Fruit fly (Drosophila melanogaster) whole organism, embryonic: ENCODE measurements around the gene CG42535.

Experiments
- Asciz ChIP-seq: fragments of 200-800 bp; sonication (Bioruptor generic); optimal IDR thresholded peaks from 2 replicates; lab custom pipeline; 2017; ENCODE audit warnings: missing biosample characterization, mild to moderate bottlenecking, missing genetic modification characterization, missing genetic modification reagents
- B-H2 ChIP-seq: fragments of 200-800 bp; sonication (Bioruptor generic); optimal IDR thresholded peaks from 2 replicates; lab custom pipeline; 2018; ENCODE audit warnings: missing biosample characterization, mild to moderate bottlenecking, missing genetic modification characterization
- Bdp1 ChIP-seq: fragments of 200-800 bp; sonication (Bioruptor generic); optimal IDR thresholded peaks from 3 replicates; lab custom pipeline; 2016; ENCODE audit warnings: missing biosample characterization, missing genetic modification characterization
- CG10267 ChIP-seq: fragments of 200-800 bp; sonication (Bioruptor generic); optimal IDR thresholded peaks from 2 replicates; lab custom pipeline; 2018; ENCODE audit warnings: missing biosample characterization, mild to moderate bottlenecking, missing genetic modification characterization, moderate library complexity
- CG10431 ChIP-seq: fragments of 200-800 bp; sonication (Bioruptor generic); optimal IDR thresholded peaks from 3 replicates; lab custom pipeline; 2018; ENCODE audit warnings: missing biosample characterization, mild to moderate bottlenecking, missing genetic modification characterization
- CG11504 ChIP-seq: fragments of 200-800 bp; sonication (Bioruptor generic); optimal IDR thresholded peaks from 3 replicates; lab custom pipeline; 2019; ENCODE audit warnings: missing biosample characterization, mild to moderate bottlenecking, missing genetic modification characterization, moderate library complexity
- CG11723 ChIP-seq: fragments of 200-800 bp; sonication (Bioruptor generic); optimal IDR thresholded peaks from 2 replicates; lab custom pipeline; 2017; ENCODE audit warnings: missing biosample characterization, mild to moderate bottlenecking, missing genetic modification characterization
- CG12236 ChIP-seq: fragments of 200-800 bp; sonication (Bioruptor generic); optimal IDR thresholded peaks from 2 replicates; lab custom pipeline; 2016; ENCODE audit warnings: missing biosample characterization, missing genetic modification characterization
- CG14965 ChIP-seq: fragments of 200-800 bp; sonication (Bioruptor generic); optimal IDR thresholded peaks from 2 replicates; lab custom pipeline; 2016; ENCODE audit warnings: missing biosample characterization, missing genetic modification characterization, borderline replicate concordance
- CG1602 ChIP-seq: fragments of 200-800 bp; sonication (Bioruptor generic); optimal IDR thresholded peaks from 3 replicates; lab custom pipeline; 2016; ENCODE audit warnings: missing biosample characterization, missing genetic modification characterization
- CG17385 ChIP-seq: fragments of 200-800 bp; sonication (Bioruptor generic); optimal IDR thresholded peaks from 3 replicates; lab custom pipeline; 2018; ENCODE audit warnings: missing biosample characterization, mild to moderate bottlenecking, missing genetic modification characterization
- CG17568 ChIP-seq: fragments of 200-800 bp; sonication (Bioruptor generic); optimal IDR thresholded peaks from 2 replicates; lab custom pipeline; 2018; ENCODE audit warnings: missing biosample characterization, mild to moderate bottlenecking, missing genetic modification characterization, moderate library complexity
- CG2129 ChIP-seq: fragments of 200-800 bp; sonication (Bioruptor generic); IDR thresholded peaks from 2 replicates; pipeline ENCODE4 v1.3.6; 2022; ENCODE audit warnings: missing biosample characterization, missing genetic modification characterization; ENCODE audit not compliant: partially characterized antibody
- CG30020 ChIP-seq: fragments of 200-800 bp; optimal IDR thresholded peaks from 2 replicates; lab custom pipeline; 2019; ENCODE audit warnings: missing biosample characterization, mild to moderate bottlenecking, missing genetic modification characterization, moderate library complexity
- CG4282 ChIP-seq: fragments of 200-800 bp; sonication (Bioruptor generic); optimal IDR thresholded peaks from 2 replicates; lab custom pipeline; 2016; ENCODE audit warnings: missing biosample characterization, missing genetic modification characterization
- CG4424 ChIP-seq: fragments of 200-800 bp; sonication (Bioruptor generic); optimal IDR thresholded peaks from 3 replicates; lab custom pipeline; 2016; ENCODE audit warnings: missing biosample characterization, missing genetic modification characterization
- CG6654 ChIP-seq: fragments of 200-800 bp; sonication (Bioruptor generic); optimal IDR thresholded peaks from 2 replicates; lab custom pipeline; 2017; ENCODE audit warnings: missing biosample characterization, mild to moderate bottlenecking, missing genetic modification characterization
- CG7928 ChIP-seq: fragments of 200-800 bp; sonication (Bioruptor generic); optimal IDR thresholded peaks from 2 replicates; lab custom pipeline; 2017; ENCODE audit warnings: missing biosample characterization, mild to moderate bottlenecking, missing genetic modification characterization
- CG8924 ChIP-seq: fragments of 200-800 bp; optimal IDR thresholded peaks from 3 replicates; lab custom pipeline; 2019; ENCODE audit warnings: missing biosample characterization, mild to moderate bottlenecking, missing genetic modification characterization, moderate library complexity
- Dip2 ChIP-seq: fragments of 200-800 bp; sonication (Bioruptor generic); IDR thresholded peaks from 2 replicates; pipeline ENCODE4 v1.3.6; 2022; ENCODE audit warnings: missing biosample characterization, missing genetic modification characterization
- Doc3 ChIP-seq: fragments of 200-800 bp; sonication (Bioruptor generic); IDR thresholded peaks from 3 replicates; pipeline ENCODE4 v1.3.6; 2022; ENCODE audit warnings: missing biosample characterization, missing genetic modification characterization; ENCODE audit not compliant: partially characterized antibody
- Eip74EF ChIP-seq, 2 experiments: fragments of 200-800 bp in 1 of 2; fragments of >200 bp in 1 of 2; sonication (Bioruptor generic) in 1 of 2; optimal IDR thresholded peaks; 2 replicates each; lab custom pipeline; 2017 to 2019; ENCODE audit warnings: missing biosample characterization in 2 of 2, missing genetic modification characterization in 2 of 2, mild to moderate bottlenecking in 1 of 2, moderate library complexity in 1 of 2
- Fer3 ChIP-seq: fragments of 200-800 bp; sonication (Bioruptor generic); optimal IDR thresholded peaks from 2 replicates; lab custom pipeline; 2018; ENCODE audit warnings: missing biosample characterization, mild to moderate bottlenecking, missing genetic modification characterization, moderate library complexity
- Gug ChIP-seq: fragments of 200-800 bp; sonication (Bioruptor generic); IDR thresholded peaks from 4 replicates; pipeline ENCODE4 v1.3.6; 2022; ENCODE audit warnings: missing biosample characterization, missing genetic modification characterization
- Hmx ChIP-seq: fragments of 200-800 bp; sonication (Bioruptor generic); optimal IDR thresholded peaks from 2 replicates; lab custom pipeline; 2016; ENCODE audit warnings: missing biosample characterization, missing genetic modification characterization
- NK7.1 ChIP-seq: fragments of 200-800 bp; sonication (Bioruptor generic); optimal IDR thresholded peaks from 3 replicates; lab custom pipeline; 2016; ENCODE audit warnings: missing biosample characterization, missing genetic modification characterization
- Neu2 ChIP-seq: fragments of 200-800 bp; sonication (Bioruptor generic); optimal IDR thresholded peaks from 3 replicates; lab custom pipeline; 2016; ENCODE audit warnings: missing biosample characterization, missing genetic modification characterization, borderline replicate concordance
- Nf-YC ChIP-seq: fragments of 200-800 bp; optimal IDR thresholded peaks from 3 replicates; lab custom pipeline; 2019; ENCODE audit warnings: missing biosample characterization, mild to moderate bottlenecking, missing genetic modification characterization, moderate library complexity
- NfI ChIP-seq: fragments of 200-800 bp; sonication (Bioruptor generic); optimal IDR thresholded peaks from 3 replicates; lab custom pipeline; 2018; ENCODE audit warnings: missing biosample characterization, mild to moderate bottlenecking, missing genetic modification characterization, moderate library complexity
- Side ChIP-seq: fragments of 200-800 bp; sonication (Bioruptor generic); optimal IDR thresholded peaks from 2 replicates; lab custom pipeline; 2016; ENCODE audit warnings: missing biosample characterization, missing genetic modification characterization
- Sry-δ ChIP-seq: fragments of 200-800 bp; sonication (Bioruptor generic); optimal IDR thresholded peaks from 2 replicates; lab custom pipeline; 2016; ENCODE audit warnings: missing biosample characterization, missing genetic modification characterization
- Xbp1 ChIP-seq: fragments of 200-800 bp; sonication (Bioruptor generic); optimal IDR thresholded peaks from 3 replicates; lab custom pipeline; 2016; ENCODE audit warnings: missing biosample characterization, mild to moderate bottlenecking, missing genetic modification characterization
- ab ChIP-seq: fragments of 200-800 bp; sonication (Bioruptor generic); optimal IDR thresholded peaks from 2 replicates; lab custom pipeline; 2016; ENCODE audit warnings: missing biosample characterization, missing genetic modification characterization
- az2 ChIP-seq: fragments of 200-800 bp; sonication (Bioruptor generic); optimal IDR thresholded peaks from 3 replicates; lab custom pipeline; 2016; ENCODE audit warnings: missing biosample characterization, missing genetic modification characterization
- bab2 ChIP-seq: fragments of 200-800 bp; sonication (Bioruptor generic); optimal IDR thresholded peaks from 2 replicates; lab custom pipeline; 2016; ENCODE audit warnings: missing biosample characterization, missing genetic modification characterization
- cato ChIP-seq: fragments of 200-800 bp; sonication (Bioruptor generic); optimal IDR thresholded peaks from 2 replicates; lab custom pipeline; 2016; ENCODE audit warnings: missing biosample characterization, missing genetic modification characterization, borderline replicate concordance
- chif ChIP-seq, 2 experiments: fragments of 200-800 bp; sonication (Bioruptor generic); optimal IDR thresholded peaks; 3 replicates each; lab custom pipeline; 2016; ENCODE audit warnings: missing biosample characterization in 2 of 2, missing genetic modification characterization in 2 of 2
- chm ChIP-seq: fragments of 200-800 bp; sonication (Bioruptor generic); IDR thresholded peaks from 2 replicates; pipeline ENCODE4 v1.3.6; 2022; ENCODE audit warnings: missing biosample characterization, missing genetic modification characterization
- crp ChIP-seq, 2 experiments: fragments of 200-800 bp; sonication (Bioruptor generic); optimal IDR thresholded peaks; 2 replicates in 1 of 2; 3 replicates in 1 of 2; lab custom pipeline; 2017; ENCODE audit warnings: missing biosample characterization in 2 of 2, missing genetic modification characterization in 2 of 2, mild to moderate bottlenecking in 1 of 2, moderate library complexity in 1 of 2
- fu2 ChIP-seq: fragments of 200-800 bp; sonication (Bioruptor generic); optimal IDR thresholded peaks from 2 replicates; lab custom pipeline; 2016; ENCODE audit warnings: missing biosample characterization, missing genetic modification characterization
- gro ChIP-seq: fragments of 200-800 bp; sonication (Bioruptor generic); optimal IDR thresholded peaks from 2 replicates; lab custom pipeline; 2016; ENCODE audit warnings: missing biosample characterization, missing genetic modification characterization
- h ChIP-seq: fragments of >200 bp; optimal IDR thresholded peaks from 2 replicates; lab custom pipeline; 2017
- ken ChIP-seq: fragments of 200-800 bp; sonication (Bioruptor generic); IDR thresholded peaks from 3 replicates; pipeline ENCODE4 v1.3.6; 2022; ENCODE audit warnings: missing biosample characterization, missing genetic modification characterization
- nmo ChIP-seq: fragments of 200-800 bp; sonication (Bioruptor generic); optimal IDR thresholded peaks from 2 replicates; lab custom pipeline; 2018; ENCODE audit warnings: missing biosample characterization, mild to moderate bottlenecking, missing genetic modification characterization, moderate library complexity
- sd ChIP-seq: fragments of 200-800 bp; sonication (Bioruptor generic); optimal IDR thresholded peaks from 3 replicates; lab custom pipeline; 2018; ENCODE audit warnings: missing biosample characterization, mild to moderate bottlenecking, missing genetic modification characterization, moderate library complexity
- sna ChIP-seq: fragments of 200-800 bp; sonication (Bioruptor generic); IDR thresholded peaks from 2 replicates; pipeline ENCODE4 v1.3.6; 2022; ENCODE audit warnings: missing biosample characterization, missing genetic modification characterization; ENCODE audit not compliant: partially characterized antibody
- sqz ChIP-seq: fragments of 200-800 bp; sonication (Bioruptor generic); optimal IDR thresholded peaks from 3 replicates; lab custom pipeline; 2018; ENCODE audit warnings: missing biosample characterization, mild to moderate bottlenecking, missing genetic modification characterization
- tup ChIP-seq: fragments of 200-800 bp; sonication (Bioruptor generic); optimal IDR thresholded peaks from 2 replicates; lab custom pipeline; 2016; ENCODE audit warnings: missing biosample characterization, mild to moderate bottlenecking, missing genetic modification characterization, moderate library complexity
- yki ChIP-seq: fragments of >200 bp; optimal IDR thresholded peaks from 3 replicates; lab custom pipeline; 2018
- zf30C ChIP-seq: fragments of 200-800 bp; sonication (Bioruptor generic); optimal IDR thresholded peaks from 3 replicates; lab custom pipeline; 2018; ENCODE audit warnings: missing biosample characterization, mild to moderate bottlenecking, missing genetic modification characterization

The CG42535 gene

dm6 chr3L:10678545-10679067 is 47.9 kb upstream of the CG42535 start (continued):
- TF ChIP-seq Asciz (GFP tag; lab: Kevin White, UChicago) (peak; percentile 95), Xbp1 (peak; percentile 92), CG2129 (GFP tag; lab: Robert Waterston, UW) (no peak), chm (GFP tag; lab: Robert Waterston, UW) (peak; percentile 88), Hmx (GFP tag; lab: Kevin White, UChicago) (peak; percentile 83), sd (tag; lab: Kevin White, UChicago) (peak; percentile 91), CG6654 (peak; percentile 80), az2 (GFP tag; lab: Kevin White, UChicago) (peak; percentile 90), CG14965 (GFP tag; lab: Kevin White, UChicago) (peak; percentile 46), Neu2 (GFP tag; lab: Kevin White, UChicago) (peak; percentile 40), CG17385 (GFP tag; lab: Kevin White, UChicago) (peak; percentile 89), CG11504 (tag; lab: Kevin White, UChicago) (peak; percentile 96), B-H2 (GFP tag; lab: Kevin White, UChicago) (peak; percentile 84), cato (GFP tag; lab: Kevin White, UChicago) (peak; percentile 72), Eip74EF (GFP tag; optimal IDR thresholded peaks at IDR 0.05; lab: Kevin White, UChicago) (peak in 1 of 2 experiments; percentile 97), CG1602 (GFP tag; lab: Kevin White, UChicago) (peak; percentile 86), Fer3 (tag; lab: Kevin White, UChicago) (peak; percentile 90), Sry-δ (peak; percentile 46), h (lab: Kevin White, UChicago) (no peak), NK7.1 (GFP tag; lab: Kevin White, UChicago) (peak; percentile 88), NfI (peak; percentile 91), sqz (GFP tag; lab: Kevin White, UChicago) (peak; percentile 88), CG17568 (GFP tag; lab: Kevin White, UChicago) (peak; percentile 88), sna (GFP tag; lab: Robert Waterston, UW) (no peak), ken (peak; percentile 87), zf30C (GFP tag; lab: Kevin White, UChicago) (no peak), CG10267 (peak; percentile 92), Bdp1 (GFP tag; lab: Kevin White, UChicago) (peak; percentile 68), CG12236 (peak; percentile 67), CG7928 (GFP tag; lab: Kevin White, UChicago) (peak; percentile 63), Doc3 (no peak), gro (GFP tag; lab: Kevin White, UChicago) (peak; percentile 85), CG11723 (GFP tag; lab: Kevin White, UChicago) (peak; percentile 92), ab (no peak), CG30020 (tag; lab: Kevin White, UChicago) (peak; percentile 83), Side (GFP tag; lab: Kevin White, UChicago) (peak; percentile 94), chif (GFP tag; optimal IDR thresholded peaks at IDR 0.05; lab: Kevin White, UChicago) (peak; percentile 84 to 91), yki (peak; percentile 42), bab2 (GFP tag; lab: Kevin White, UChicago) (peak; percentile 88), Nf-YC (tag; lab: Kevin White, UChicago) (peak; percentile 89), CG4424 (GFP tag; lab: Kevin White, UChicago) (peak; percentile 91), CG8924 (peak; percentile 98), CG10431 (GFP tag; lab: Kevin White, UChicago) (peak; percentile 92), nmo (GFP tag; lab: Kevin White, UChicago) (peak; percentile 99), fu2 (GFP tag; lab: Kevin White, UChicago) (peak; percentile 80), Dip2 (GFP tag; lab: Robert Waterston, UW) (no peak; the same call in 1 of the 2 replicates), Gug (GFP tag; lab: Robert Waterston, UW) (peak; percentile 80; the same call in 3 of the 4 replicates), tup (GFP tag; lab: Kevin White, UChicago) (peak; percentile 62), CG4282 (GFP tag; lab: Kevin White, UChicago) (peak; percentile 9), crp (GFP tag; optimal IDR thresholded peaks at IDR 0.05; lab: Kevin White, UChicago) (peak in 1 of 2 experiments; percentile 63)
